Fruit fly (Drosophila melanogaster) whole organism, embryonic: Measurements from ENCODE around the gene CG8312.
A peak's percentile ranks its signal among the peaks of the same experiment; 100 is the strongest.

ENCODE experiments used
- Bgb ChIP-seq: fragments of 200-800 bp; sonication (Bioruptor generic); IDR thresholded peaks from 2 replicates; pipeline ENCODE4 v1.3.6; 2022; ENCODE audit warnings: missing biosample characterization, missing genetic modification characterization; ENCODE audit not compliant: partially characterized antibody
- CG10431 ChIP-seq: fragments of 200-800 bp; sonication (Bioruptor generic); optimal IDR thresholded peaks from 3 replicates; lab custom pipeline; 2018; ENCODE audit warnings: missing biosample characterization, mild to moderate bottlenecking, missing genetic modification characterization
- CG11560 ChIP-seq: fragments of 200-800 bp; sonication (Bioruptor generic); IDR thresholded peaks from 3 replicates; pipeline ENCODE4 v1.3.6; 2022; ENCODE audit warnings: missing biosample characterization, missing genetic modification characterization
- CG11695 ChIP-seq: fragments of 200-800 bp; sonication (Bioruptor generic); IDR thresholded peaks from 3 replicates; pipeline ENCODE4 v1.3.6; 2022; ENCODE audit warnings: missing biosample characterization, missing genetic modification characterization
- CG14860 ChIP-seq: fragments of 200-800 bp; sonication (Bioruptor generic); IDR thresholded peaks from 3 replicates; pipeline ENCODE4 v1.3.6; 2022; ENCODE audit warnings: missing biosample characterization, missing genetic modification characterization; ENCODE audit not compliant: partially characterized antibody
- CG15479 ChIP-seq: fragments of 200-800 bp; sonication (Bioruptor generic); optimal IDR thresholded peaks from 3 replicates; lab custom pipeline; 2019; ENCODE audit warnings: missing biosample characterization, mild to moderate bottlenecking, missing genetic modification characterization, moderate library complexity
- CG15696 ChIP-seq: fragments of 200-800 bp; sonication (Bioruptor generic); optimal IDR thresholded peaks from 2 replicates; lab custom pipeline; 2019; ENCODE audit warnings: missing biosample characterization, mild to moderate bottlenecking, missing genetic modification characterization, moderate library complexity
- CG17612 ChIP-seq: fragments of 200-800 bp; sonication (Bioruptor generic); IDR thresholded peaks from 2 replicates; pipeline ENCODE4 v1.3.6; 2022; ENCODE audit warnings: missing biosample characterization, missing genetic modification characterization
- CG18262 ChIP-seq: fragments of 200-800 bp; optimal IDR thresholded peaks from 3 replicates; lab custom pipeline; 2019; ENCODE audit warnings: missing biosample characterization, mild to moderate bottlenecking, missing genetic modification characterization, moderate library complexity
- CG2129 ChIP-seq: fragments of 200-800 bp; sonication (Bioruptor generic); IDR thresholded peaks from 2 replicates; pipeline ENCODE4 v1.3.6; 2022; ENCODE audit warnings: missing biosample characterization, missing genetic modification characterization; ENCODE audit not compliant: partially characterized antibody
- CG3726 ChIP-seq: fragments of 200-800 bp; sonication (Bioruptor generic); IDR thresholded peaks from 3 replicates; pipeline ENCODE4, ENCODE4 v1.3.6; 2022; ENCODE audit warnings: missing biosample characterization, missing genetic modification characterization
- CG4404 ChIP-seq: fragments of 200-800 bp; sonication (Bioruptor generic); IDR thresholded peaks from 2 replicates; pipeline ENCODE4 v1.3.6; 2022; ENCODE audit warnings: missing biosample characterization, missing genetic modification characterization
- CG4820 ChIP-seq: fragments of 200-800 bp; sonication (Bioruptor generic); optimal IDR thresholded peaks from 3 replicates; lab custom pipeline; 2016; ENCODE audit warnings: missing biosample characterization, missing genetic modification characterization
- CG9727 ChIP-seq: fragments of 200-800 bp; sonication (Bioruptor generic); optimal IDR thresholded peaks from 3 replicates; lab custom pipeline; 2017; ENCODE audit warnings: missing biosample characterization, mild to moderate bottlenecking, missing genetic modification characterization
- CG9817 ChIP-seq: fragments of 200-800 bp; sonication (Bioruptor generic); optimal IDR thresholded peaks from 2 replicates; lab custom pipeline; 2018; ENCODE audit warnings: missing biosample characterization, mild to moderate bottlenecking, missing genetic modification characterization, moderate library complexity
- Chrac-16 ChIP-seq: fragments of 200-800 bp; sonication (Bioruptor generic); optimal IDR thresholded peaks from 3 replicates; lab custom pipeline; 2016; ENCODE audit warnings: missing biosample characterization, missing genetic modification characterization
- Hmr ChIP-seq: fragments of 200-800 bp; sonication (Bioruptor generic); optimal IDR thresholded peaks from 3 replicates; lab custom pipeline; 2017; ENCODE audit warnings: mild to moderate bottlenecking, missing biosample characterization, missing genetic modification reagents, missing genetic modification characterization
- Hr78 ChIP-seq, 2 experiments: fragments of 200-800 bp in 1 of 2; fragments of >200 bp in 1 of 2; sonication (Bioruptor generic) in 1 of 2; optimal IDR thresholded peaks; 2 replicates each; lab custom pipeline; 2017 to 2019; ENCODE audit warnings: missing biosample characterization in 2 of 2, missing genetic modification characterization in 2 of 2, mild to moderate bottlenecking in 1 of 2, moderate library complexity in 1 of 2
- Med ChIP-seq: fragments of 200-800 bp; sonication (Bioruptor generic); peaks from one replicate; lab custom pipeline; 2016; ENCODE audit warnings: missing biosample characterization, missing genetic modification characterization, mild to moderate bottlenecking, inconsistent platforms, moderate library complexity
- Nf-YB ChIP-seq: fragments of 200-800 bp; sonication (Bioruptor generic); optimal IDR thresholded peaks from 3 replicates; lab custom pipeline; 2019; ENCODE audit warnings: missing biosample characterization, mild to moderate bottlenecking, missing genetic modification characterization, moderate library complexity
- Pdp1 ChIP-seq, 2 experiments: fragments of 200-800 bp; sonication (Bioruptor generic); optimal IDR thresholded peaks; 3 replicates each; lab custom pipeline; 2016; ENCODE audit warnings: missing biosample characterization in 2 of 2, missing genetic modification characterization in 2 of 2, mild to moderate bottlenecking in 1 of 2, moderate library complexity in 1 of 2
- br ChIP-seq: fragments of >200 bp; optimal IDR thresholded peaks from 2 replicates; lab custom pipeline; 2017
- btn ChIP-seq: fragments of 200-800 bp; sonication (Bioruptor generic); optimal IDR thresholded peaks from 2 replicates; lab custom pipeline; 2016; ENCODE audit warnings: missing biosample characterization, missing genetic modification characterization
- chinmo ChIP-seq: fragments of 200-800 bp; sonication (Bioruptor generic); IDR thresholded peaks from 4 replicates; pipeline ENCODE4 v1.3.6; 2022; ENCODE audit warnings: missing biosample characterization, missing genetic modification characterization; ENCODE audit not compliant: partially characterized antibody
- chm ChIP-seq: fragments of 200-800 bp; sonication (Bioruptor generic); IDR thresholded peaks from 2 replicates; pipeline ENCODE4 v1.3.6; 2022; ENCODE audit warnings: missing biosample characterization, missing genetic modification characterization
- ci ChIP-seq: fragments of 200-800 bp; sonication (Bioruptor generic); IDR thresholded peaks from 3 replicates; pipeline ENCODE4 v1.3.6; 2022; ENCODE audit warnings: missing biosample characterization, missing genetic modification characterization
- crol ChIP-seq: fragments of 200-800 bp; sonication (Bioruptor generic); IDR thresholded peaks from 2 replicates; pipeline ENCODE4 v1.3.6; 2022; ENCODE audit warnings: missing biosample characterization, missing genetic modification characterization
- eyg ChIP-seq: fragments of 200-800 bp; sonication (Bioruptor generic); optimal IDR thresholded peaks from 3 replicates; lab custom pipeline; 2016; ENCODE audit warnings: missing biosample characterization, missing genetic modification characterization
- gem ChIP-seq: fragments of 200-800 bp; sonication (Bioruptor generic); optimal IDR thresholded peaks from 2 replicates; lab custom pipeline; 2019; ENCODE audit warnings: missing biosample characterization, mild to moderate bottlenecking, missing genetic modification characterization, moderate library complexity
- hb ChIP-seq: fragments of 200-800 bp; sonication (Bioruptor generic); IDR thresholded peaks from 3 replicates; pipeline ENCODE4 v1.3.6; 2022; ENCODE audit warnings: missing biosample characterization, missing genetic modification characterization; ENCODE audit not compliant: partially characterized antibody
- insv ChIP-seq, 2 experiments: fragments of 200-800 bp; sonication (Bioruptor generic); optimal IDR thresholded peaks; 3 replicates each; lab custom pipeline; 2016 to 2018; ENCODE audit warnings: missing biosample characterization in 2 of 2, missing genetic modification characterization in 2 of 2
- kah ChIP-seq: fragments of 200-800 bp; sonication (Bioruptor generic); optimal IDR thresholded peaks from 2 replicates; lab custom pipeline; 2018; ENCODE audit warnings: missing biosample characterization, mild to moderate bottlenecking, missing genetic modification characterization
- lab ChIP-seq: fragments of 200-800 bp; sonication (Bioruptor generic); optimal IDR thresholded peaks from 3 replicates; lab custom pipeline; 2017; ENCODE audit warnings: missing biosample characterization, missing genetic modification characterization, mild to moderate bottlenecking, moderate library complexity, missing genetic modification reagents
- nmo ChIP-seq: fragments of 200-800 bp; sonication (Bioruptor generic); optimal IDR thresholded peaks from 2 replicates; lab custom pipeline; 2018; ENCODE audit warnings: missing biosample characterization, mild to moderate bottlenecking, missing genetic modification characterization, moderate library complexity
- pan ChIP-seq, 4 experiments: fragments of >200 bp in 3 of 4; fragments of 200-800 bp in 1 of 4; sonication (Bioruptor generic) in 1 of 4; optimal IDR thresholded peaks in 3 of 4; IDR thresholded peaks in 1 of 4; 2 replicates each; pipeline versions ENCODE4 v1.3.6 to Lab custom; 2017 to 2022; ENCODE audit warnings: missing biosample characterization in 2 of 4, missing genetic modification characterization in 2 of 4, mixed read lengths in 1 of 4
- row ChIP-seq: fragments of 200-800 bp; sonication (Bioruptor generic); IDR thresholded peaks from 3 replicates; pipeline ENCODE4 v1.3.6; 2022; ENCODE audit warnings: missing biosample characterization, missing genetic modification characterization
- sr ChIP-seq: fragments of 200-800 bp; sonication (Bioruptor generic); IDR thresholded peaks from 3 replicates; pipeline ENCODE4 v1.3.6; 2022; ENCODE audit warnings: missing biosample characterization, missing genetic modification characterization
- tna ChIP-seq: fragments of 200-800 bp; sonication (Bioruptor generic); IDR thresholded peaks from 2 replicates; pipeline ENCODE4 v1.3.6; 2022; ENCODE audit warnings: missing biosample characterization, missing genetic modification characterization; ENCODE audit not compliant: partially characterized antibody
- trh ChIP-seq: fragments of 200-800 bp; sonication (Bioruptor generic); optimal IDR thresholded peaks from 2 replicates; lab custom pipeline; 2016; ENCODE audit warnings: missing biosample characterization, missing genetic modification characterization
- ttk ChIP-seq: fragments of 200-800 bp; sonication (Bioruptor generic); IDR thresholded peaks from 2 replicates; pipeline ENCODE4 v2.1.2; 2022; ENCODE audit warnings: missing biosample characterization, missing genetic modification characterization
- tx ChIP-seq: fragments of 200-800 bp; sonication (Bioruptor generic); optimal IDR thresholded peaks from 2 replicates; lab custom pipeline; 2016; ENCODE audit warnings: missing biosample characterization, missing genetic modification characterization
- wor ChIP-seq: fragments of 200-800 bp; sonication (Bioruptor generic); IDR thresholded peaks from 2 replicates; pipeline ENCODE4 v1.3.6; 2022; ENCODE audit warnings: missing biosample characterization, missing genetic modification characterization
- zfh2 ChIP-seq: fragments of 200-800 bp; sonication (Bioruptor generic); optimal IDR thresholded peaks from 2 replicates; lab custom pipeline; 2016; ENCODE audit warnings: missing biosample characterization, missing genetic modification characterization

The CG8312 gene

DNA sequence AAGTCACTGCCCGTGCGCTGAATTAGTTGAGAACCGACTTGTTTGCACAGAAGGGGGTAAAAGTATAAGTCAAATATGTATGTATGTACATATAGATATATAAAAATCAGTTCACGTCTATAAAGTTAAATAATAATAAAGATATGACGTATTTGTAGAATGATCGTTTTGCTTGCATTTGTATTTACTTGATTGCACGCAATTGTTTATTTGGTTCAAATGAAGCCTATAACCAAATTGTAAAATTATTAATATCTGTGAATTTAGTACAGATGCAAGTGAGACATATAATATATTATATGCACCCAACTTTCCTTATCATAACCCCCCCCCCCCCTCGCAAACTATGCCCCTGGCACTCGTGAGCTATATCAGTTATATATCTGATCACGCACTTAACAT, 9.4 kb downstream of the CG8312 start (continued):
- no peak for TF ChIP-seq CG4404
- 0 out of 3 replicates have a peak, but pooled peaks have one; percentile 18 for TF ChIP-seq CG11560
- TF ChIP-seq Hr78 (GFP tag; optimal IDR thresholded peaks at IDR 0.05; lab: Kevin White, UChicago) = no peak
- TF ChIP-seq CG3726 (GFP tag; lab: Robert Waterston, UW) = no peak
- peak; percentile 52 for TF ChIP-seq CG15696 (tag; lab: Kevin White, UChicago)
- no peak for TF ChIP-seq trh
- no peak for TF ChIP-seq Chrac-16 (GFP tag; lab: Kevin White, UChicago)
- peak; percentile 29 for TF ChIP-seq CG10431
- no peak for TF ChIP-seq Bgb (GFP tag; lab: Robert Waterston, UW)
- no peak for TF ChIP-seq CG9817 (tag; lab: Kevin White, UChicago)
- no peak for TF ChIP-seq CG2129 (GFP tag; lab: Robert Waterston, UW)
- TF ChIP-seq zfh2 (GFP tag; lab: Kevin White, UChicago) = no peak
- TF ChIP-seq ttk = no peak
- TF ChIP-seq Hmr (GFP tag; lab: Kevin White, UChicago) = peak; percentile 65
- 0 out of 3 replicates have a peak, but pooled peaks have one; percentile 14 for TF ChIP-seq row (GFP tag; lab: Robert Waterston, UW)
- TF ChIP-seq btn = no peak
- TF ChIP-seq ci (GFP tag; lab: Robert Waterston, UW) = no peak
- peak; percentile 81 for TF ChIP-seq lab (GFP tag; lab: Kevin White, UChicago)
- TF ChIP-seq Nf-YB (GFP tag; lab: Kevin White, UChicago) = peak; percentile 13
- TF ChIP-seq CG15479 (GFP tag; lab: Kevin White, UChicago) = no peak

DNA sequence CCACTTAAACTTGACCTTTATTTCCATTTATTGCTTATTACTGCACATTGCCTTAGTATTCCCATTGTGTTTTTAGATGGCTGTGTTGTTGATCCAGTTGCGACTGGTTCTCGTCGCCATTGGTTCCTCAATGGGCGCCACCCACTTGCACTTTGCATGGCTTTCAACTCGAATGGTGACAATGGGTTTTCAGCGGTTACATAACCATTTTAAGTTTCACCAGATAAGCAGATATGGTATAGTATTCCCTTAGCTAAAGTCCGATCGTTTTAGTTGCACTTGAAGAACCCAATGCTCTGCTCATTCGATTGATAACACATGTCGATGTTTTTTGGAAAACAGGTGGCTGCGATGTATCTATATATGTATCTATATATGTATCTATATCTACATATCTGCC, 10.8 kb downstream of the CG8312 start:
- TF ChIP-seq CG9727 (GFP tag; lab: Kevin White, UChicago) (no peak), kah (GFP tag; lab: Kevin White, UChicago) (peak; percentile 77), tna (GFP tag; lab: Robert Waterston, UW) (no peak), eyg (no peak), crol (GFP tag; lab: Robert Waterston, UW) (no peak), br (lab: Kevin White, UChicago) (no peak), CG14860 (GFP tag; lab: Robert Waterston, UW) (no peak), gem (peak; percentile 18), CG18262 (no peak), Med (GFP tag; lab: Kevin White, UChicago) (peak; percentile 29), CG11695 (GFP tag; lab: Robert Waterston, UW) (no peak), nmo (GFP tag; lab: Kevin White, UChicago) (no peak), hb (GFP tag; lab: Robert Waterston, UW) (no peak), insv (GFP tag; optimal IDR thresholded peaks at IDR 0.05; lab: Kevin White, UChicago) (no peak), chm (0 out of 2 replicates have a peak, but pooled peaks have one; percentile 17), CG4820 (no peak), chinmo (GFP tag; lab: Robert Waterston, UW) (0 out of 4 replicates have a peak, but pooled peaks have one; percentile 62), CG17612 (GFP tag; lab: Robert Waterston, UW) (no peak), sr (no peak), Pdp1 (GFP tag; optimal IDR thresholded peaks at IDR 0.05; lab: Kevin White, UChicago) (peak in 1 of 2 experiments; percentile 90), pan (optimal IDR thresholded peaks at IDR 0.05; lab: Kevin White, UChicago) (no peak), pan (GFP tag; optimal IDR thresholded peaks at IDR 0.05 in 1 of 2, IDR thresholded peaks at IDR 0.05 in 1 of 2) (no peak), tx (GFP tag; lab: Kevin White, UChicago) (no peak), wor (GFP tag; lab: Robert Waterston, UW) (no peak)
